Fruit fly (Drosophila melanogaster) whole organism, embryonic: ENCODE results near the gene Ant2.

ENCODE experiments used
- CG10267 ChIP-seq: fragments of 200-800 bp; sonication (Bioruptor generic); optimal IDR thresholded peaks from 2 replicates; lab custom pipeline; 2018; ENCODE audit warnings: missing biosample characterization, mild to moderate bottlenecking, missing genetic modification characterization, moderate library complexity
- CG7372 ChIP-seq: fragments of 200-800 bp; sonication (Bioruptor generic); IDR thresholded peaks from 2 replicates; pipeline ENCODE4 v1.3.6; 2022; ENCODE audit warnings: missing biosample characterization, missing genetic modification characterization
- CHES-1-like ChIP-seq: fragments of 200-800 bp; sonication (Bioruptor generic); optimal IDR thresholded peaks from 2 replicates; lab custom pipeline; 2016; ENCODE audit warnings: missing biosample characterization, missing genetic modification characterization
- CrebB ChIP-seq: fragments of 200-800 bp; sonication (Bioruptor generic); optimal IDR thresholded peaks from 3 replicates; lab custom pipeline; 2018; ENCODE audit warnings: missing biosample characterization, mild to moderate bottlenecking, missing genetic modification characterization
- Gug ChIP-seq: fragments of 200-800 bp; sonication (Bioruptor generic); IDR thresholded peaks from 4 replicates; pipeline ENCODE4 v1.3.6; 2022; ENCODE audit warnings: missing biosample characterization, missing genetic modification characterization
- Mad ChIP-seq: fragments of 200-800 bp; sonication (Bioruptor generic); optimal IDR thresholded peaks from 2 replicates; lab custom pipeline; 2016; ENCODE audit warnings: missing biosample characterization, missing genetic modification characterization
- luna ChIP-seq: fragments of 200-800 bp; sonication (Bioruptor generic); optimal IDR thresholded peaks from 2 replicates; lab custom pipeline; 2016; ENCODE audit warnings: missing biosample characterization, missing genetic modification characterization
- unpg ChIP-seq: fragments of 200-800 bp; sonication (Bioruptor generic); optimal IDR thresholded peaks from 3 replicates; lab custom pipeline; 2018; ENCODE audit warnings: missing biosample characterization, mild to moderate bottlenecking, missing genetic modification characterization, moderate library complexity
- usp ChIP-seq: fragments of >200 bp; optimal IDR thresholded peaks from 2 replicates; lab custom pipeline; 2017; ENCODE audit warnings: missing biosample characterization, missing genetic modification characterization

DNA sequence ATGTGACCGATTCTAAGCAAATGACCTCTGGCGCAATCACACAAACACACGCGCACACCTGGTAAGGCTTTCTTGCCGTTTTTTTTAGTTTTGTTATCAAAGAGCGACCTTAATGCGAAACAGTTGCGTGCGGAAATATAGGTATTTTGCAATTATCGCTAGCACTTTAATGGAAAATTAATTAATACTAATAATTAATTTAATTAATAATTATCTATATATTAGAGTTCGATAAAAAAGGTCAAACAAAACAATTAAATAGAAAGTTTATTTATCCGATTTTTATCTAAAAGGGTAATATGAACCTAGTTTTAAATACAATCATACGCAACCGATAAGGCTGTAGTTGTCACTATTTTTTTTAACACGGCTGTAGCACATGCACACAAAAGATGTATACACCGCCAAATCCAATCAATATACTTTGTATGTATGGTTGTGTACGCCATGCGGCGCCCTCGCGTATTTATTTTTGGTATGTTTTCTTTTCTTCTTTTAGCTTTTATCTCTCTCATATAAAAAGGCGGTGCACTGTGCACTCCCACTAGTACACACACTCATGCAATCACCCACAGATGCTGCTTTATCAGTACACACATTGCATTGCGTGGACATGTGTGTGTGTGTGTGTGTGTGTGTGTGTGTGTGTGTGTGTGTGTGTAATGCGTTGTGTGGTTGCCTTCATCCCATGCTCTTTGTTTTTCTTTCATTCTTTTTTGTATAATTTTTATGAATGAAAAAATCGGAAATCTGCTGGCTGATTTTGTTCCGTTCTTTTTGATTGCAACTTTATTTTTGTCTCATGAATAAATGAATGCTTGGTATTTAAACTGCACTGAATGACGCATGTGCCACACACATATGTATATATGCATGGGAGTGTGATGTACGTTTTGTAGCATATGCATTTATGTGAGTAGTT lies 16.0 kb upstream of the Ant2 start:
- TF ChIP-seq CG10267 (tag; lab: Kevin White, UChicago): peak; percentile 69
- TF ChIP-seq CG7372: 0 out of 2 replicates have a peak, but pooled peaks have one; percentile 20
- no peak for TF ChIP-seq Mad (GFP tag; lab: Kevin White, UChicago)
- no peak for TF ChIP-seq CHES-1-like (GFP tag; lab: Kevin White, UChicago)
- TF ChIP-seq Gug (GFP tag; lab: Robert Waterston, UW): no peak
- peak; percentile 79 for TF ChIP-seq unpg (GFP tag; lab: Kevin White, UChicago)
- no peak for TF ChIP-seq CrebB (tag; lab: Kevin White, UChicago)
- TF ChIP-seq luna (GFP tag; lab: Kevin White, UChicago): no peak
- TF ChIP-seq usp (GFP tag; lab: Kevin White, UChicago): no peak
